Worm (Caenorhabditis elegans) whole organism, L2 larva: ENCODE data around the gene mans-3.

Experiments
- C34F6.9 ChIP-seq: fragments of 150-350 bp; optimal IDR thresholded peaks from 2 replicates; lab custom pipeline; 2014; ENCODE audit warnings: missing biosample characterization, missing genetic modification characterization
- F13H6.1 ChIP-seq: sonication (generic microtip); optimal IDR thresholded peaks from 2 replicates; lab custom pipeline; 2016; ENCODE audit warnings: missing genetic modification characterization, missing compliant biosample characterization
- R02D3.7 ChIP-seq: fragments of 150-350 bp; optimal IDR thresholded peaks from 2 replicates; lab custom pipeline; 2014; ENCODE audit warnings: missing biosample characterization, missing genetic modification characterization
- Y55F3AM.14 ChIP-seq: fragments of 200-800 bp; sonication (Bioruptor generic); optimal IDR thresholded peaks from 2 replicates; lab custom pipeline; 2018; ENCODE audit warnings: mild to moderate bottlenecking, missing genetic modification characterization, missing compliant biosample characterization
- ZK546.5 ChIP-seq: sonication (generic microtip); optimal IDR thresholded peaks from 2 replicates; lab custom pipeline; 2017; ENCODE audit warnings: missing biosample characterization, missing genetic modification characterization
- ama-1 ChIP-seq: fragments of 150-350 bp; optimal IDR thresholded peaks from 2 replicates; lab custom pipeline; 2018; ENCODE audit warnings: inconsistent platforms
- blmp-1 ChIP-seq: sonication (generic microtip); optimal IDR thresholded peaks from 2 replicates; lab custom pipeline; 2017; ENCODE audit warnings: missing genetic modification characterization, mild to moderate bottlenecking, missing compliant biosample characterization, antibody characterized with exemption, moderate library complexity; ENCODE audit not compliant: insufficient read depth
- ceh-16 ChIP-seq: fragments of 150-350 bp; optimal IDR thresholded peaks from 2 replicates; lab custom pipeline; 2014; ENCODE audit warnings: missing biosample characterization, missing genetic modification characterization
- crh-2 ChIP-seq: sonication (generic microtip); optimal IDR thresholded peaks from 2 replicates; lab custom pipeline; 2017; ENCODE audit warnings: missing biosample characterization, missing genetic modification characterization
- dmd-4 ChIP-seq: sonication (generic microtip); optimal IDR thresholded peaks from 2 replicates; lab custom pipeline; 2017; ENCODE audit warnings: missing biosample characterization, missing genetic modification characterization
- elt-1 ChIP-seq: fragments of 150-350 bp; optimal IDR thresholded peaks from 2 replicates; lab custom pipeline; 2014; ENCODE audit warnings: missing biosample characterization, missing genetic modification characterization
- elt-3 ChIP-seq: sonication (generic microtip); optimal IDR thresholded peaks from 2 replicates; lab custom pipeline; 2017; ENCODE audit warnings: missing biosample characterization, missing genetic modification characterization
- gmeb-1 ChIP-seq: fragments of 150-350 bp; optimal IDR thresholded peaks from 2 replicates; lab custom pipeline; 2014; ENCODE audit warnings: missing biosample characterization, missing genetic modification characterization
- lin-11 ChIP-seq: fragments of 150-350 bp; sonication (generic microtip); optimal IDR thresholded peaks from 2 replicates; lab custom pipeline; 2014; ENCODE audit warnings: missing biosample characterization, missing genetic modification characterization, inconsistent platforms, mixed read lengths
- lin-39 ChIP-seq: fragments of 150-350 bp; optimal IDR thresholded peaks from 2 replicates; lab custom pipeline; 2014; ENCODE audit warnings: missing biosample characterization, missing genetic modification reagents, missing genetic modification characterization
- nhr-12 ChIP-seq: fragments of 150-350 bp; optimal IDR thresholded peaks from 2 replicates; lab custom pipeline; 2014; ENCODE audit warnings: missing biosample characterization, missing genetic modification characterization
- nhr-21 ChIP-seq: fragments of 150-350 bp; optimal IDR thresholded peaks from 2 replicates; lab custom pipeline; 2014; ENCODE audit warnings: missing biosample characterization, missing genetic modification characterization
- nhr-23 ChIP-seq: fragments of 150-350 bp; optimal IDR thresholded peaks from 2 replicates; lab custom pipeline; 2014; ENCODE audit warnings: missing biosample characterization, missing genetic modification reagents, missing genetic modification characterization
- nhr-237 ChIP-seq: fragments of 150-350 bp; optimal IDR thresholded peaks from 2 replicates; lab custom pipeline; 2014; ENCODE audit warnings: missing biosample characterization, missing genetic modification characterization
- nhr-25 ChIP-seq: fragments of 150-350 bp; sonication (generic microtip); optimal IDR thresholded peaks from 3 replicates; lab custom pipeline; 2014; ENCODE audit warnings: missing biosample characterization, missing genetic modification characterization
- nhr-6 ChIP-seq: fragments of 150-350 bp; optimal IDR thresholded peaks from 2 replicates; lab custom pipeline; 2014; ENCODE audit warnings: missing biosample characterization, missing genetic modification characterization
- nhr-77 ChIP-seq: fragments of 150-350 bp; optimal IDR thresholded peaks from 2 replicates; lab custom pipeline; 2014; ENCODE audit warnings: missing biosample characterization, missing genetic modification characterization
- peb-1 ChIP-seq: fragments of 150-350 bp; optimal IDR thresholded peaks from 2 replicates; lab custom pipeline; 2014; ENCODE audit warnings: missing biosample characterization, missing genetic modification characterization
- skn-1 ChIP-seq: sonication (generic microtip); optimal IDR thresholded peaks from 2 replicates; lab custom pipeline; 2017; ENCODE audit warnings: missing biosample characterization, missing genetic modification characterization
- sma-3 ChIP-seq: sonication (generic microtip); optimal IDR thresholded peaks from 2 replicates; lab custom pipeline; 2016; ENCODE audit warnings: missing genetic modification reagents, missing genetic modification characterization, missing compliant biosample characterization
- sma-9 ChIP-seq, 2 experiments: fragments of 150-350 bp in 1 of 2; sonication (generic microtip) in 1 of 2; optimal IDR thresholded peaks; 2 replicates each; lab custom pipeline; 2014 to 2016; ENCODE audit warnings: missing genetic modification characterization in 2 of 2, mild to moderate bottlenecking in 1 of 2, missing biosample characterization in 1 of 2, missing compliant biosample characterization in 1 of 2, missing genetic modification reagents in 1 of 2, moderate library complexity in 1 of 2
- snpc-4 ChIP-seq: fragments of 150-350 bp; optimal IDR thresholded peaks from 2 replicates; lab custom pipeline; 2014; ENCODE audit warnings: missing biosample characterization, missing genetic modification characterization
- unc-39 ChIP-seq: fragments of 150-350 bp; optimal IDR thresholded peaks from 2 replicates; lab custom pipeline; 2014; ENCODE audit warnings: missing biosample characterization, missing genetic modification characterization
- zag-1 ChIP-seq: fragments of 150-350 bp; optimal IDR thresholded peaks from 2 replicates; lab custom pipeline; 2014; ENCODE audit warnings: missing biosample characterization, missing genetic modification characterization
- ztf-1 ChIP-seq: fragments of 200-800 bp; sonication (Bioruptor generic); conservative IDR thresholded peaks from 2 replicates; pipeline ENCODE4 v1.3.6; 2022; ENCODE audit warnings: missing genetic modification characterization, missing compliant biosample characterization
- ztf-11 ChIP-seq: sonication (generic microtip); optimal IDR thresholded peaks from 2 replicates; lab custom pipeline; 2017; ENCODE audit warnings: missing biosample characterization, missing genetic modification characterization
- ztf-4 ChIP-seq: fragments of 150-350 bp; optimal IDR thresholded peaks from 2 replicates; lab custom pipeline; 2014; ENCODE audit warnings: missing biosample characterization, missing genetic modification characterization

mans-3 gene

ce11 chrX:5179874-5180273 is 14.7 kb downstream of the mans-3 start, which contains the start of gene sru-48:
sru-48 (plus strand) TSS chrX:5180174.
- no peak for TF ChIP-seq blmp-1
- no peak for TF ChIP-seq ztf-4
- TF ChIP-seq sma-3 (GFP tag; lab: Kevin White, UChicago): no peak
- TF ChIP-seq gmeb-1: no peak
- TF ChIP-seq nhr-237 (tag; lab: Kevin White, UChicago): no peak
- TF ChIP-seq C34F6.9: no peak
- TF ChIP-seq elt-3 (tag; lab: Kevin White, UChicago): no peak
- no peak for TF ChIP-seq dmd-4 (tag; lab: Kevin White, UChicago)
- TF ChIP-seq snpc-4 (tag; lab: Kevin White, UChicago): no peak
- no peak for TF ChIP-seq ama-1 (lab: Kevin White, UChicago)
- TF ChIP-seq nhr-77 (tag; lab: Kevin White, UChicago): no peak
- no peak for TF ChIP-seq zag-1 (tag; lab: Kevin White, UChicago)
- TF ChIP-seq, all 48 proteins: peak for 0

ce11 chrX:5183931-5184330 is 18.7 kb downstream of the mans-3 start, which contains the start of gene T03G11.9:
T03G11.9 (plus strand) TSS chrX:5184231.
- no peak for TF ChIP-seq nhr-21 (tag; lab: Kevin White, UChicago)
- TF ChIP-seq snpc-4 (tag; lab: Kevin White, UChicago): no peak

- no peak for TF ChIP-seq ztf-1
- TF ChIP-seq elt-1 (tag; lab: Kevin White, UChicago): no peak
- TF ChIP-seq nhr-25: no peak
- no peak for TF ChIP-seq ceh-16 (tag; lab: Kevin White, UChicago)
- TF ChIP-seq gmeb-1: no peak
- no peak for TF ChIP-seq elt-3 (tag; lab: Kevin White, UChicago)
- no peak for TF ChIP-seq ztf-11
- TF ChIP-seq C34F6.9: no peak
- TF ChIP-seq nhr-12 (tag; lab: Kevin White, UChicago): no peak
- no peak for TF ChIP-seq ztf-4
- TF ChIP-seq nhr-6 (tag; lab: Kevin White, UChicago): no peak
- no peak for TF ChIP-seq ZK546.5 (tag; lab: Kevin White, UChicago)
- TF ChIP-seq nhr-23: no peak
- no peak for TF ChIP-seq ama-1 (lab: Kevin White, UChicago)
- TF ChIP-seq crh-2 (tag; lab: Kevin White, UChicago): no peak
- no peak for TF ChIP-seq zag-1 (tag; lab: Kevin White, UChicago)
- TF ChIP-seq sma-9 (GFP tag; optimal IDR thresholded peaks at IDR 0.05; lab: Kevin White, UChicago): no peak
- TF ChIP-seq sma-9 (tag; optimal IDR thresholded peaks at IDR 0.05; lab: Kevin White, UChicago): no peak
- no peak for TF ChIP-seq F13H6.1
- no peak for TF ChIP-seq Y55F3AM.14 (GFP tag; lab: Kevin White, UChicago)
These were observed 23.8 kb downstream of the mans-3 start, which contains the start of gene zig-6 for ce11 chrX:5188977-5189376. zig-6 (minus strand) TSS chrX:5189077.

- TF ChIP-seq peb-1 (no peak), nhr-25 (no peak), elt-3 (tag; lab: Kevin White, UChicago) (no peak), gmeb-1 (no peak)
These were observed 24.9 kb downstream of the mans-3 start for ce11 chrX:5190061-5190460.

ce11 chrX:5193402-5193801 is 28.2 kb downstream of the mans-3 start:
- TF ChIP-seq Y55F3AM.14 (GFP tag; lab: Kevin White, UChicago): no peak
- no peak for TF ChIP-seq ztf-11
- no peak for TF ChIP-seq ztf-4
- no peak for TF ChIP-seq F13H6.1
- no peak for TF ChIP-seq nhr-25
- no peak for TF ChIP-seq skn-1 (tag; lab: Kevin White, UChicago)
- no peak for TF ChIP-seq R02D3.7
- no peak for TF ChIP-seq lin-39 (tag; lab: Kevin White, UChicago)
- TF ChIP-seq sma-3 (GFP tag; lab: Kevin White, UChicago): no peak
- no peak for TF ChIP-seq ZK546.5 (tag; lab: Kevin White, UChicago)
- no peak for TF ChIP-seq nhr-23
- no peak for TF ChIP-seq lin-11 (tag; lab: Kevin White, UChicago)
- TF ChIP-seq peb-1: no peak
- TF ChIP-seq crh-2 (tag; lab: Kevin White, UChicago): no peak
- TF ChIP-seq nhr-21 (tag; lab: Kevin White, UChicago): no peak
- TF ChIP-seq unc-39: no peak
- TF ChIP-seq, all 48 proteins: peak for 0
